Fruit fly (Drosophila melanogaster) S2 (cell line): ENCODE data around the gene CG34284.

Source experiments
- CG8478 ChIP-seq: fragments of >200 bp; optimal IDR thresholded peaks from 2 replicates; lab custom pipeline; 2018
- CTCF ChIP-seq, 2 experiments: fragments of >200 bp; optimal IDR thresholded peaks; 2 replicates each; lab custom pipeline; 2018

CG34284 gene

DNA sequence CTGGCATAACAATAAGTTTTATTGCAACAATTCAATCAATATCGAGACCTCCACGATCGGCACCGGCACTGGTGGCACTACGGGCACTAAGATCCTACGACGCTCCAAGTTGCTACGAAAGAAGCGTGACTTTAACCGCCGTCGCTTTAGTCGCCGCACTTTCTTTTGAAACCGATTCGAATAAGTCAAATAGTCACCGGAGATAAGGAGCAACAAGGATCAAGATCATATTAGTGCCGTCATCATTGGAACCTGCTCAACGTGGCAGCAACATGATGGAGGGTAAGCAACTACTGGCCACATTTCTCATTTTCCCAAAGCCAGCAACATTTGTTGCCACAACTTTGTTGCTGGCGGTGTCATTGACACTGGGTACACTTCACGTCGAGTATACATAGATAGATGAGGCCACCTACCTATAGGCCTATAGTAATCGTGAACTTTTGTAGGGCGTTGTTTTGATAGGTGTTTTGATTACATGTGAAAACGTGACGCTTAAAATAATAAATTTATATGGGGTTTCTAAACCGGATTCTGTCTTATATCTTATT lies 13.0 kb upstream of the CG34284 start:
- TF ChIP-seq CTCF (optimal IDR thresholded peaks at IDR 0.05; lab: Kevin White, UChicago) (no peak), CG8478 (lab: Kevin White, UChicago) (no peak)

- TF ChIP-seq CG8478 (lab: Kevin White, UChicago) (no peak), CTCF (optimal IDR thresholded peaks at IDR 0.05; lab: Kevin White, UChicago) (no peak)
Observed at dm6 chr3R:18914594-18915275, 12.0 kb upstream of the CG34284 start, which contains the start of gene Xrp1. Gene Xrp1 (plus strand): TSS chr3R:18914968.

DNA sequence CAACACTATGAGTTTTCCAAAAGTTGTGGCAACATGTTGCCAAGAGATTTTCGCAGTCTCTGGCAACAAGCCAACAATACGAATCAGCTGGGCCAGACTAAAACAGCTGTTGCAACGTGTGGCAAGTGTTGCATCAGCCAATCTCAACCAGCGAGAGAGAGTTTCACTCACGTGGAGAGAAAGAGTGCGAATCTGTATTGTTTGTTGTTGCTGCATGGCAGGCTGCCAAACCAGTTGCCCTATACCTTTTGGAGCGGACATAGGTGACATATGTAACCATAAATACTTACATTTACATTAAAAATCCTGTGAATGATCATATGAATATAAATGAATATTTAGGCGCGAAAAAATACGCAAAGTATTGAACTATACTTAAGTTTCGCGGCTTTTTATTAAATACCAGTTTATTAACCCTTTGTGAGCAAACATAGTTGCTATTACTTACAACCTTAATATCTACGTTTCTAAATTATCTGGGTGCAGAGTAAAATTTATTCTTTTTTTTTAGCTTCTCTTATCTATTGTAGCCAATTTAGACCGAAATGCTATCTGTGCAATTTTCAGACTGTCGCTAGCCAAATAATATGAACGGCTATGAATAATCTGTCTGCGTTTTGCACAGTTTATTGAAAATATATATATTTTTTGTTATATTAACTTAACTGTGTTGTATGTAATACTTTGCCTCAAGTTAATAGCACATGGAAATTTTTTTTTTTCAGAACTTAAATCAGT lies 11.3 kb upstream of the CG34284 start:
- TF ChIP-seq CTCF (optimal IDR thresholded peaks at IDR 0.05; lab: Kevin White, UChicago) (no peak), CG8478 (lab: Kevin White, UChicago) (no peak)

DNA sequence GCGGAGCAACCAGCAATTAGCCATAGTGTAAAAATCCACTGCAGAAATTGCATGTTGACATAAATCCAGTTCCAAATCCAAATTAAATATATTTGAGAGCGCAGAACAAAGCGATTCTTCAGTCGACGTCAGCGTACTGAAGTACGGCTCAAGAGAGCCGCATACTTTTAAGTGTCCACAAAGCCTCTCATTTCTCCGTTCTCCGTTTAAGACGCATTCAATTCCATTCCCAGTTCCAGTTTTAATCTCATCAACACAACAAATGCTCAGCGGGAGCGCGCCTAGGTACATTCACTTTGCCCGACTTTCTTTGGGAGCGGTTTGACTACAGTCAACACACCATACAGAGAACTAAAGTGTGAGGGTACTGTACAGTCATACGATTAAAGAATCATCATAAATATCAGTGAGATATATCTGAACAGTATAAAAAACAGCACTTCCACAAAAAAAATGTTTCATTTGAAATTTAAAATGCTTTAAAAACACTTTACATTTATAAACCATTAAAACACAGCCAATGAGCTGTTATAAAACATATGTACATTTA lies 10.1 kb upstream of the CG34284 start, which contains the start of gene Sgsh:
Gene Sgsh (minus strand): TSS at position 141 of the 550 bp plus-strand sequence.
- TF ChIP-seq CTCF (optimal IDR thresholded peaks at IDR 0.05; lab: Kevin White, UChicago): no peak
- TF ChIP-seq CG8478 (lab: Kevin White, UChicago): no peak

- TF ChIP-seq CTCF (optimal IDR thresholded peaks at IDR 0.05; lab: Kevin White, UChicago): no peak
- TF ChIP-seq CG8478 (lab: Kevin White, UChicago): no peak
Observed at dm6 chr3R:18910923-18911322, 8.2 kb upstream of the CG34284 start.

- no peak for TF ChIP-seq CTCF (optimal IDR thresholded peaks at IDR 0.05; lab: Kevin White, UChicago)
- no peak for TF ChIP-seq CG8478 (lab: Kevin White, UChicago)
Observed at dm6 chr3R:18910336-18910735, 7.6 kb upstream of the CG34284 start.

DNA sequence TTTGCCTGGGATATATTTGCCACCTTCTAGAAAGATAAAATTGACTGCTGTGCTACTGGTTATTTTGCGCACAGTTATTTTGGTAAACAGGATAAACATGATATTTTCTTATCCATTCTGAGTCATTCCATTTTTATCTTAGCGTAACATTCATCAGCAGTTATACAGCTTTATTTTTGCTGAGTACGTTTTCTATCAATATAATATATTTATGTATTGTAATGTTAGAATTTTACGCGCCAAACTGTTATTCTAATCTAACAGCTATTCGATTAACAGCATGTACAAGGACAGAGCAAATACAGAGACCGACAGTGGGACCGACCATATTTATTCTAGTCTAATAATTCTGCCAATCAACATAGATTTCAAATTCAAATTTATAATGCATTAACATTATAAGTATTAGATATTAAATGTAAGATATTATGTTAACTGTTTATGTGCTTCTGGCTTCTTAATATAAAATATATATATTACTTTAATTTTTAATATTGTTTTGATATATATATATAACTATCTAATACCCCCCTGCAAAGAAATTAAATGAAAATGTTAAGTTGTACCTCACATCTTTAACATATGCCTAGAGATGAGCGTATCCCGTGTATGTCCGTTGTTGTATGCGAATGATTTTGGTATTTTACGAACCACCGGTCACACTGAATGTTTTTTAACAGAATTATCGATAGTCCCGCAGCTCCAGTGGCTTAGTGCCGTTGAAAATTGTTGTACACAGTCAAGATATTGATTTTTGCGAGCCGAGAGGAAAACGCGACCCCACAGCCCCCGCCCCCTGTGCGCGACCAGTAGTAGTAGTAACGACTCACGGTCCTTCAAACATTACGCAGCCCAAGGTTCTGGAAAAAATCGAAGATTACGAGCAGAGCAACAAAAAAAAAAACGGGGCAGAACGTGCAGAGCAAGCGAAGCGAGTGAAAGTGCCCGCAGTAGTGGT lies 3.5 kb upstream of the CG34284 start, which contains the start of gene EndoA:
Gene EndoA (plus strand): TSS at position 689 of the 958 bp plus-strand sequence.
- TF ChIP-seq CG8478 (lab: Kevin White, UChicago): no peak
- no peak for TF ChIP-seq CTCF (optimal IDR thresholded peaks at IDR 0.05; lab: Kevin White, UChicago)

dm6 chr3R:18905555-18905920 lies 2.8 kb upstream of the CG34284 start, which contains the start of gene CG14292:
Gene CG14292 (minus strand): TSS chr3R:18905655.
- TF ChIP-seq CTCF (optimal IDR thresholded peaks at IDR 0.05; lab: Kevin White, UChicago): no peak

DNA sequence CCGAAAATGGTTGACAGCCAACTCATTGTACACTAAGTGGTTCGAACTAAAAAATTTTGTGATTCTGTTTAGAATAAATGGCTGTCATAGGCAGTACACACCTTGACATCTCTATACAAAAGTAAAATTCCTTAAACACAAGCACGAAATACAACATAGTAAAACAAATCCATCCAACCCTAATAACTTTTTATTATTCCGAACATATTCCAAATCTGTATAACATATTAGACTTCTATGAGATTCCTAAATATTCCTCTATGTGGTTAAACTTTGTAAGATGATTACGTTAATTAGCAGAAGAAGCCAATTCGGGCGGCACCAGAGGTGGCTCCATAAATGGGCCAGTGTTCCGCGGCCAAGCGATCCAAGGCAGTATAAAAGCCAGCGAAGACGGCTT lies 569 bp downstream of the CG34284 start, which contains the start of gene CG14294:
Gene CG14294 (minus strand): TSS at position 101 of the 400 bp plus-strand sequence.
- TF ChIP-seq CG8478 (lab: Kevin White, UChicago) (no peak), CTCF (optimal IDR thresholded peaks at IDR 0.05; lab: Kevin White, UChicago) (no peak)

- no peak for TF ChIP-seq CTCF (optimal IDR thresholded peaks at IDR 0.05; lab: Kevin White, UChicago)
- no peak for TF ChIP-seq CG8478 (lab: Kevin White, UChicago)
Observed at dm6 chr3R:18899123-18899522, 3.6 kb downstream of the CG34284 start, which contains the start of gene Rh2. Gene Rh2 (plus strand): TSS chr3R:18899423.

DNA sequence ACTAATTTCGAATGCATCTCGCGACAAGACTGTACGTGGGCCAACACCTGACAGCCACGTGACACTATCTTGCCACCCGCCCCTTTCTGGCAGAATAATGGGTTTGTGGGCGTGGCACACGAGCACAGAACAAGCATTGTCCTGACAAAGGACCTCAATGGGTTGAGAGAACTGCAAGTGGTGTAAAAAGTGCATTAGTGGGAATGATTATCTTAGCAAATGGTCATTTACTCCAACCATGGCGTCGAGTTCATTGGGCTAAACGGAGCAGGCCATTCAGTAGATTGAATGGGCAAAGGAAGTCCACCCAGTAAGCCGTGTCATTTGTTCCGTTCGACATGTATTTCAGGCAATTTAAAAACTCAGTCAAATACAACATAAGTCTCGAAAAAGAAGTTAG lies 4.9 kb downstream of the CG34284 start, which contains the start of gene CG14297:
Gene CG14297 (plus strand): TSS at position 301 of the 400 bp plus-strand sequence.
- no peak for TF ChIP-seq CTCF (optimal IDR thresholded peaks at IDR 0.05; lab: Kevin White, UChicago)
- no peak for TF ChIP-seq CG8478 (lab: Kevin White, UChicago)

dm6 chr3R:18895227-18895626 lies 7.5 kb downstream of the CG34284 start:
- TF ChIP-seq CTCF (optimal IDR thresholded peaks at IDR 0.05; lab: Kevin White, UChicago): no peak
- no peak for TF ChIP-seq CG8478 (lab: Kevin White, UChicago)

- TF ChIP-seq CTCF (optimal IDR thresholded peaks at IDR 0.05; lab: Kevin White, UChicago) (no peak), CG8478 (lab: Kevin White, UChicago) (no peak)
Observed at dm6 chr3R:18875228-18875627, 27.5 kb downstream of the CG34284 start, which contains the start of gene CG14298. Gene CG14298 (plus strand): TSS chr3R:18875528.
